Fruit fly (Drosophila melanogaster) S2 (cell line): ENCODE measurements around the gene stol.

Source experiments
- CG8478 ChIP-seq: fragments of >200 bp; optimal IDR thresholded peaks from 2 replicates; lab custom pipeline; 2018
- CTCF ChIP-seq, 2 experiments: fragments of >200 bp; optimal IDR thresholded peaks; 2 replicates each; lab custom pipeline; 2018

dm6 chr2L:15629596-15630168 is 88.4 kb downstream of the stol start, which contains the start of gene CG18480:
- TF ChIP-seq CTCF (optimal IDR thresholded peaks at IDR 0.05; lab: Kevin White, UChicago) (no peak), CG8478 (lab: Kevin White, UChicago) (no peak)
